Fruit fly (Drosophila melanogaster) whole organism, wandering third instar larva: Measurements from ENCODE around the gene Ten-a.

Source experiments
- Abd-B ChIP-seq: fragments of >200 bp; optimal IDR thresholded peaks from 2 replicates; lab custom pipeline; 2017; ENCODE audit warnings: missing biosample characterization, missing genetic modification characterization
- CG32264 ChIP-seq: fragments of 200-800 bp; sonication (Bioruptor generic); optimal IDR thresholded peaks from 2 replicates; lab custom pipeline; 2016; ENCODE audit warnings: missing biosample characterization, missing genetic modification characterization
- CG9705 ChIP-seq: fragments of 200-800 bp; sonication (Bioruptor generic); optimal IDR thresholded peaks from 2 replicates; lab custom pipeline; 2018; ENCODE audit warnings: missing biosample characterization, mild to moderate bottlenecking, missing genetic modification characterization
- CrebA ChIP-seq: fragments of 200-800 bp; sonication (Bioruptor generic); optimal IDR thresholded peaks from 2 replicates; lab custom pipeline; 2016; ENCODE audit warnings: missing biosample characterization, mild to moderate bottlenecking, missing genetic modification characterization, borderline replicate concordance
- Dfd ChIP-seq: fragments of >200 bp; optimal IDR thresholded peaks from 2 replicates; lab custom pipeline; 2017; ENCODE audit warnings: missing biosample characterization, missing genetic modification characterization
- Dif ChIP-seq: fragments of 200-275, 200-300 bp; sonication (Bioruptor generic); optimal IDR thresholded peaks from 2 replicates; lab custom pipeline; 2018; ENCODE audit warnings: missing biosample characterization, missing genetic modification characterization; ENCODE audit not compliant: partially characterized antibody
- HLH106 ChIP-seq: fragments of 200-800 bp; optimal IDR thresholded peaks from 3 replicates; lab custom pipeline; 2019; ENCODE audit warnings: missing biosample characterization, mild to moderate bottlenecking, missing genetic modification characterization, moderate library complexity
- Hnf4 ChIP-seq: fragments of 200-800 bp; sonication (Bioruptor generic); optimal IDR thresholded peaks from 2 replicates; lab custom pipeline; 2016; ENCODE audit warnings: missing biosample characterization, mild to moderate bottlenecking, missing genetic modification characterization
- Hr78 ChIP-seq: fragments of >200 bp; optimal IDR thresholded peaks from 2 replicates; lab custom pipeline; 2017; ENCODE audit warnings: missing biosample characterization, missing genetic modification characterization
- Hr83 ChIP-seq: fragments of 200-300 bp; sonication (Bioruptor generic); optimal IDR thresholded peaks from 2 replicates; lab custom pipeline; 2016; ENCODE audit warnings: missing biosample characterization, mild to moderate bottlenecking, missing genetic modification characterization, moderate library complexity; ENCODE audit not compliant: poor library complexity, severe bottlenecking
- Jra ChIP-seq: sonication (Bioruptor generic); optimal IDR thresholded peaks from 2 replicates; lab custom pipeline; 2016; ENCODE audit warnings: missing biosample characterization, missing genetic modification characterization
- Mio ChIP-seq: sonication (Bioruptor generic); optimal IDR thresholded peaks from 2 replicates; lab custom pipeline; 2016; ENCODE audit warnings: missing biosample characterization, missing genetic modification characterization
- Myc ChIP-seq: fragments of >200 bp; optimal IDR thresholded peaks from 2 replicates; lab custom pipeline; 2017
- N ChIP-seq: fragments of >200 bp; optimal IDR thresholded peaks from 2 replicates; lab custom pipeline; 2018; ENCODE audit warnings: missing biosample characterization, missing external identifiers, missing genetic modification characterization
- OdsH ChIP-seq: fragments of 200-800 bp; sonication (Bioruptor generic); optimal IDR thresholded peaks from 2 replicates; lab custom pipeline; 2016; ENCODE audit warnings: missing biosample characterization, mild to moderate bottlenecking, missing genetic modification characterization
- Rel ChIP-seq, 2 experiments: fragments of 200-800 bp; sonication (Bioruptor generic) in 1 of 2; optimal IDR thresholded peaks; 2 replicates in 1 of 2; 3 replicates in 1 of 2; lab custom pipeline; 2016 to 2019; ENCODE audit warnings: mild to moderate bottlenecking in 2 of 2, missing biosample characterization in 2 of 2, missing genetic modification characterization in 2 of 2, moderate library complexity in 1 of 2
- Sp1 ChIP-seq: fragments of 200-800 bp; sonication (Bioruptor generic); optimal IDR thresholded peaks from 3 replicates; lab custom pipeline; 2019; ENCODE audit warnings: missing biosample characterization, mild to moderate bottlenecking, missing genetic modification characterization, moderate library complexity
- Vsx2 ChIP-seq: fragments of 200-300, 225-300 bp; sonication (Bioruptor generic); optimal IDR thresholded peaks from 2 replicates; lab custom pipeline; 2018; ENCODE audit warnings: missing biosample characterization, missing genetic modification characterization; ENCODE audit not compliant: partially characterized antibody
- br ChIP-seq: fragments of 200-800 bp; sonication (Bioruptor generic); optimal IDR thresholded peaks from 2 replicates; lab custom pipeline; 2016; ENCODE audit warnings: missing biosample characterization, missing genetic modification characterization
- brk ChIP-seq: fragments of 200-800 bp; sonication (Bioruptor generic); optimal IDR thresholded peaks from 2 replicates; lab custom pipeline; 2016; ENCODE audit warnings: missing biosample characterization, mild to moderate bottlenecking, missing genetic modification characterization
- dl ChIP-seq, 2 experiments: fragments of 175-275, 200-275 bp in 1 of 2; fragments of 200-275 bp in 1 of 2; sonication (Bioruptor generic); optimal IDR thresholded peaks; lab custom pipeline; 2018; ENCODE audit warnings: mild to moderate bottlenecking in 2 of 2, missing biosample characterization in 2 of 2, missing genetic modification characterization in 2 of 2, moderate library complexity in 2 of 2; ENCODE audit not compliant: partially characterized antibody in 2 of 2, insufficient read depth in 1 of 2
- dmrt93B ChIP-seq: fragments of 200-800 bp; sonication (Bioruptor generic); optimal IDR thresholded peaks from 2 replicates; lab custom pipeline; 2018; ENCODE audit warnings: missing biosample characterization, mild to moderate bottlenecking, missing genetic modification characterization
- dsf ChIP-seq: sonication (Bioruptor generic); optimal IDR thresholded peaks from 2 replicates; lab custom pipeline; 2016; ENCODE audit warnings: missing biosample characterization, missing genetic modification characterization, borderline replicate concordance
- foxo ChIP-seq, 2 experiments: fragments of 200-800 bp; sonication (Bioruptor generic); optimal IDR thresholded peaks; 2 replicates in 1 of 2; 3 replicates in 1 of 2; lab custom pipeline; 2016 to 2017; ENCODE audit warnings: missing biosample characterization in 2 of 2, missing genetic modification characterization in 2 of 2
- jim ChIP-seq: fragments of 175-275, 200-325 bp; sonication (Bioruptor generic); optimal IDR thresholded peaks from 2 replicates; lab custom pipeline; 2016; ENCODE audit warnings: missing biosample characterization, mild to moderate bottlenecking, missing genetic modification characterization
- pan ChIP-seq: fragments of >200 bp; optimal IDR thresholded peaks from 2 replicates; lab custom pipeline; 2017
- psq ChIP-seq: fragments of 200-800 bp; sonication (Bioruptor generic); optimal IDR thresholded peaks from 3 replicates; lab custom pipeline; 2017; ENCODE audit warnings: missing biosample characterization, mild to moderate bottlenecking, missing genetic modification characterization, moderate library complexity
- sage ChIP-seq: fragments of 200-800 bp; sonication (Bioruptor generic); optimal IDR thresholded peaks from 2 replicates; lab custom pipeline; 2016; ENCODE audit warnings: missing biosample characterization, mild to moderate bottlenecking, missing genetic modification characterization
- sv ChIP-seq: fragments of 200-800 bp; sonication (Bioruptor generic); optimal IDR thresholded peaks from 3 replicates; lab custom pipeline; 2016; ENCODE audit warnings: missing biosample characterization, missing genetic modification characterization
- tai ChIP-seq: sonication (Bioruptor generic); optimal IDR thresholded peaks from 2 replicates; lab custom pipeline; 2016; ENCODE audit warnings: missing biosample characterization, missing genetic modification characterization
- usp ChIP-seq: fragments of >200 bp; optimal IDR thresholded peaks from 2 replicates; lab custom pipeline; 2017; ENCODE audit warnings: missing biosample characterization, missing genetic modification characterization
- woc ChIP-seq: sonication (Bioruptor generic); optimal IDR thresholded peaks from 2 replicates; lab custom pipeline; 2016; ENCODE audit warnings: missing biosample characterization, mild to moderate bottlenecking, missing genetic modification characterization

Gene Ten-a

dm6 chrX:12034713-12035112, 8.8 kb upstream of the Ten-a start:
- TF ChIP-seq dmrt93B (GFP tag; lab: Kevin White, UChicago) = no peak
- TF ChIP-seq CG9705 (GFP tag; lab: Kevin White, UChicago) = no peak
- TF ChIP-seq Hr83 (GFP tag; lab: Kevin White, UChicago) = no peak
- TF ChIP-seq psq (GFP tag; lab: Kevin White, UChicago) = no peak
- TF ChIP-seq Jra = no peak
- TF ChIP-seq usp = no peak
- TF ChIP-seq Myc = no peak
- no peak for TF ChIP-seq Rel (GFP tag; optimal IDR thresholded peaks at IDR 0.05; lab: Kevin White, UChicago)
- no peak for TF ChIP-seq Rel (tag; optimal IDR thresholded peaks at IDR 0.05; lab: Kevin White, UChicago)
- no peak for TF ChIP-seq woc (GFP tag; lab: Kevin White, UChicago)
- TF ChIP-seq jim (GFP tag; lab: Kevin White, UChicago) = no peak
- no peak for TF ChIP-seq dl (GFP tag; optimal IDR thresholded peaks at IDR 0.05; lab: Kevin White, UChicago; ENCODE audit: insufficient read depth in 1 of 2, partially characterized antibody in 2 of 2)
- TF ChIP-seq pan (lab: Kevin White, UChicago) = no peak
- no peak for TF ChIP-seq Hnf4
- no peak for TF ChIP-seq CrebA
- no peak for TF ChIP-seq Dfd
- no peak for TF ChIP-seq tai (GFP tag; lab: Kevin White, UChicago)
- TF ChIP-seq Dif (GFP tag; lab: Kevin White, UChicago) = no peak
- no peak for TF ChIP-seq Hr78 (GFP tag; lab: Kevin White, UChicago)
- no peak for TF ChIP-seq br (GFP tag; lab: Kevin White, UChicago)

- TF ChIP-seq brk (peak; percentile 19), Myc (peak; percentile 51), Mio (GFP tag; lab: Kevin White, UChicago) (no peak), sv (no peak), CG32264 (GFP tag; lab: Kevin White, UChicago) (no peak), Jra (no peak)
Observed at dm6 chrX:12035207-12035606, 8.3 kb upstream of the Ten-a start.

dm6 chrX:12050292-12050691, 6.8 kb downstream of the Ten-a start:
- TF ChIP-seq Sp1 (no peak), foxo (GFP tag; optimal IDR thresholded peaks at IDR 0.05; lab: Kevin White, UChicago) (no peak), br (GFP tag; lab: Kevin White, UChicago) (no peak), jim (GFP tag; lab: Kevin White, UChicago) (no peak), HLH106 (tag; lab: Kevin White, UChicago) (no peak), Abd-B (GFP tag; lab: Kevin White, UChicago) (no peak), CG32264 (GFP tag; lab: Kevin White, UChicago) (no peak), Vsx2 (GFP tag; lab: Kevin White, UChicago) (no peak)

- TF ChIP-seq woc (GFP tag; lab: Kevin White, UChicago) = no peak
- TF ChIP-seq Dif (GFP tag; lab: Kevin White, UChicago) = no peak
- no peak for TF ChIP-seq Rel (GFP tag; optimal IDR thresholded peaks at IDR 0.05; lab: Kevin White, UChicago)
- no peak for TF ChIP-seq Rel (tag; optimal IDR thresholded peaks at IDR 0.05; lab: Kevin White, UChicago)
- no peak for TF ChIP-seq Dfd
- TF ChIP-seq OdsH (GFP tag; lab: Kevin White, UChicago) = no peak
- no peak for TF ChIP-seq CrebA
- TF ChIP-seq usp = no peak
- no peak for TF ChIP-seq CG32264 (GFP tag; lab: Kevin White, UChicago)
- no peak for TF ChIP-seq Mio (GFP tag; lab: Kevin White, UChicago)
- no peak for TF ChIP-seq Abd-B (GFP tag; lab: Kevin White, UChicago)
- TF ChIP-seq Hnf4 = no peak
- no peak for TF ChIP-seq sage
- no peak for TF ChIP-seq Myc
- no peak for TF ChIP-seq dsf (GFP tag; lab: Kevin White, UChicago)
- TF ChIP-seq foxo (GFP tag; optimal IDR thresholded peaks at IDR 0.05; lab: Kevin White, UChicago) = no peak
- no peak for TF ChIP-seq Vsx2 (GFP tag; lab: Kevin White, UChicago)
- TF ChIP-seq Hr78 (GFP tag; lab: Kevin White, UChicago) = no peak
- TF ChIP-seq N (GFP tag; lab: Kevin White, UChicago) = no peak
- TF ChIP-seq, all 38 proteins: peak for 0
Observed at dm6 chrX:12056535-12056934, 13.0 kb downstream of the Ten-a start, which contains the start of gene Uch-L5R. Uch-L5R (minus strand) TSS chrX:12056635.
